Worm (Caenorhabditis elegans) whole organism, early embryonic: ENCODE data around the gene C12D8.21.

Source experiments
- ama-1 ChIP-seq: fragments of 150-350 bp; optimal IDR thresholded peaks from 2 replicates; lab custom pipeline; 2014
- ceh-13 ChIP-seq: fragments of 200-800 bp; sonication (Bioruptor generic); optimal IDR thresholded peaks from 2 replicates; lab custom pipeline; 2018; ENCODE audit warnings: mild to moderate bottlenecking, missing genetic modification characterization, missing compliant biosample characterization
- ceh-36 ChIP-seq: sonication (generic microtip); optimal IDR thresholded peaks from 2 replicates; lab custom pipeline; 2016; ENCODE audit warnings: missing genetic modification characterization, inconsistent platforms, missing compliant biosample characterization
- ets-7 ChIP-seq: sonication (generic microtip); optimal IDR thresholded peaks from 2 replicates; lab custom pipeline; 2016; ENCODE audit warnings: missing genotype, missing genetic modification characterization, missing compliant biosample characterization
- flt-1 ChIP-seq: fragments of 200-800 bp; sonication (Bioruptor generic); IDR thresholded peaks from 2 replicates; pipeline ENCODE4 v1.3.6; 2022; ENCODE audit warnings: missing genetic modification characterization, missing compliant biosample characterization
- hmbx-1 ChIP-seq: sonication (generic microtip); optimal IDR thresholded peaks from 2 replicates; lab custom pipeline; 2016; ENCODE audit warnings: mild to moderate bottlenecking, missing genetic modification characterization, missing compliant biosample characterization
- hmg-4 ChIP-seq: fragments of 200-800 bp; sonication (Bioruptor generic); optimal IDR thresholded peaks from 2 replicates; lab custom pipeline; 2018; ENCODE audit warnings: mild to moderate bottlenecking, missing genetic modification characterization, missing compliant biosample characterization
- hnd-1 ChIP-seq: sonication (generic microtip); optimal IDR thresholded peaks from 2 replicates; lab custom pipeline; 2016; ENCODE audit warnings: missing genetic modification characterization, missing compliant biosample characterization
- pes-1 ChIP-seq: fragments of 200-800 bp; sonication (Bioruptor generic); IDR thresholded peaks from 2 replicates; pipeline ENCODE4 v1.3.6; 2022; ENCODE audit warnings: missing genetic modification reagents, missing genetic modification characterization, missing compliant biosample characterization
- scrt-1 ChIP-seq: fragments of 200-800 bp; sonication (Bioruptor generic); IDR thresholded peaks from 2 replicates; pipeline ENCODE4 v1.3.6; 2022; ENCODE audit warnings: missing genetic modification characterization, missing compliant biosample characterization
- sea-1 ChIP-seq: fragments of 200-800 bp; sonication (Bioruptor generic); conservative IDR thresholded peaks from 2 replicates; pipeline ENCODE4 v1.3.6; 2022; ENCODE audit warnings: missing genetic modification characterization, missing compliant biosample characterization
- tbx-11 ChIP-seq: fragments of 200-800 bp; sonication (Bioruptor generic); IDR thresholded peaks from 2 replicates; pipeline ENCODE4 v1.3.6; 2022; ENCODE audit warnings: missing genetic modification characterization, missing compliant biosample characterization
- tbx-37 ChIP-seq: fragments of 200-800 bp; sonication (Bioruptor generic); conservative IDR thresholded peaks from 2 replicates; pipeline ENCODE4 v1.3.6; 2022; ENCODE audit warnings: missing genetic modification reagents, missing genetic modification characterization, missing compliant biosample characterization
- tra-4 ChIP-seq: sonication (generic microtip); optimal IDR thresholded peaks from 2 replicates; lab custom pipeline; 2017; ENCODE audit warnings: missing genetic modification characterization, missing compliant biosample characterization

- no peak for TF ChIP-seq sea-1 (GFP tag; lab: Robert Waterston, UW)
- no peak for TF ChIP-seq tbx-37 (GFP tag; lab: Robert Waterston, UW)
- TF ChIP-seq hmbx-1 = no peak
- no peak for TF ChIP-seq hmg-4
- no peak for TF ChIP-seq ama-1 (lab: Kevin White, UChicago)
- TF ChIP-seq flt-1 (GFP tag; lab: Robert Waterston, UW) = no peak
- no peak for TF ChIP-seq ceh-13 (GFP tag; lab: Kevin White, UChicago)
- TF ChIP-seq hnd-1 (tag; lab: Kevin White, UChicago) = no peak
- TF ChIP-seq ets-7 = no peak
- TF ChIP-seq tra-4 (tag; lab: Kevin White, UChicago) = no peak
- TF ChIP-seq ceh-36 = no peak
- no peak for TF ChIP-seq scrt-1 (GFP tag; lab: Robert Waterston, UW)
- TF ChIP-seq tbx-11 (GFP tag; lab: Robert Waterston, UW) = no peak
- no peak for TF ChIP-seq pes-1 (GFP tag; lab: Robert Waterston, UW)
These were observed 35.0 kb upstream of the C12D8.21 start for ce11 chrV:10276038-10276437.
